Fruit fly (Drosophila melanogaster) whole organism, wandering third instar larva: ENCODE data around the gene Trm1.

Experiments
- Abd-B ChIP-seq: fragments of >200 bp; optimal IDR thresholded peaks from 2 replicates; lab custom pipeline; 2017; ENCODE audit warnings: missing biosample characterization, missing genetic modification characterization
- CG32264 ChIP-seq: fragments of 200-800 bp; sonication (Bioruptor generic); optimal IDR thresholded peaks from 2 replicates; lab custom pipeline; 2016; ENCODE audit warnings: missing biosample characterization, missing genetic modification characterization
- CG9705 ChIP-seq: fragments of 200-800 bp; sonication (Bioruptor generic); optimal IDR thresholded peaks from 2 replicates; lab custom pipeline; 2018; ENCODE audit warnings: missing biosample characterization, mild to moderate bottlenecking, missing genetic modification characterization
- Dfd ChIP-seq: fragments of >200 bp; optimal IDR thresholded peaks from 2 replicates; lab custom pipeline; 2017; ENCODE audit warnings: missing biosample characterization, missing genetic modification characterization
- Dif ChIP-seq: fragments of 200-275, 200-300 bp; sonication (Bioruptor generic); optimal IDR thresholded peaks from 2 replicates; lab custom pipeline; 2018; ENCODE audit warnings: missing biosample characterization, missing genetic modification characterization; ENCODE audit not compliant: partially characterized antibody
- HLH106 ChIP-seq: fragments of 200-800 bp; optimal IDR thresholded peaks from 3 replicates; lab custom pipeline; 2019; ENCODE audit warnings: missing biosample characterization, mild to moderate bottlenecking, missing genetic modification characterization, moderate library complexity
- Hnf4 ChIP-seq: fragments of 200-800 bp; sonication (Bioruptor generic); optimal IDR thresholded peaks from 2 replicates; lab custom pipeline; 2016; ENCODE audit warnings: missing biosample characterization, mild to moderate bottlenecking, missing genetic modification characterization
- Hr78 ChIP-seq: fragments of >200 bp; optimal IDR thresholded peaks from 2 replicates; lab custom pipeline; 2017; ENCODE audit warnings: missing biosample characterization, missing genetic modification characterization
- Hr83 ChIP-seq: fragments of 200-300 bp; sonication (Bioruptor generic); optimal IDR thresholded peaks from 2 replicates; lab custom pipeline; 2016; ENCODE audit warnings: missing biosample characterization, mild to moderate bottlenecking, missing genetic modification characterization, moderate library complexity; ENCODE audit not compliant: poor library complexity, severe bottlenecking
- Jra ChIP-seq: sonication (Bioruptor generic); optimal IDR thresholded peaks from 2 replicates; lab custom pipeline; 2016; ENCODE audit warnings: missing biosample characterization, missing genetic modification characterization
- Myc ChIP-seq: fragments of >200 bp; optimal IDR thresholded peaks from 2 replicates; lab custom pipeline; 2017
- N ChIP-seq: fragments of >200 bp; optimal IDR thresholded peaks from 2 replicates; lab custom pipeline; 2018; ENCODE audit warnings: missing biosample characterization, missing external identifiers, missing genetic modification characterization
- OdsH ChIP-seq: fragments of 200-800 bp; sonication (Bioruptor generic); optimal IDR thresholded peaks from 2 replicates; lab custom pipeline; 2016; ENCODE audit warnings: missing biosample characterization, mild to moderate bottlenecking, missing genetic modification characterization
- Rel ChIP-seq, 2 experiments: fragments of 200-800 bp; sonication (Bioruptor generic) in 1 of 2; optimal IDR thresholded peaks; 2 replicates in 1 of 2; 3 replicates in 1 of 2; lab custom pipeline; 2016 to 2019; ENCODE audit warnings: mild to moderate bottlenecking in 2 of 2, missing biosample characterization in 2 of 2, missing genetic modification characterization in 2 of 2, moderate library complexity in 1 of 2
- Sp1 ChIP-seq: fragments of 200-800 bp; sonication (Bioruptor generic); optimal IDR thresholded peaks from 3 replicates; lab custom pipeline; 2019; ENCODE audit warnings: missing biosample characterization, mild to moderate bottlenecking, missing genetic modification characterization, moderate library complexity
- Vsx2 ChIP-seq: fragments of 200-300, 225-300 bp; sonication (Bioruptor generic); optimal IDR thresholded peaks from 2 replicates; lab custom pipeline; 2018; ENCODE audit warnings: missing biosample characterization, missing genetic modification characterization; ENCODE audit not compliant: partially characterized antibody
- br ChIP-seq: fragments of 200-800 bp; sonication (Bioruptor generic); optimal IDR thresholded peaks from 2 replicates; lab custom pipeline; 2016; ENCODE audit warnings: missing biosample characterization, missing genetic modification characterization
- brk ChIP-seq: fragments of 200-800 bp; sonication (Bioruptor generic); optimal IDR thresholded peaks from 2 replicates; lab custom pipeline; 2016; ENCODE audit warnings: missing biosample characterization, mild to moderate bottlenecking, missing genetic modification characterization
- dl ChIP-seq, 2 experiments: fragments of 175-275, 200-275 bp in 1 of 2; fragments of 200-275 bp in 1 of 2; sonication (Bioruptor generic); optimal IDR thresholded peaks; lab custom pipeline; 2018; ENCODE audit warnings: mild to moderate bottlenecking in 2 of 2, missing biosample characterization in 2 of 2, missing genetic modification characterization in 2 of 2, moderate library complexity in 2 of 2; ENCODE audit not compliant: partially characterized antibody in 2 of 2, insufficient read depth in 1 of 2
- dmrt93B ChIP-seq: fragments of 200-800 bp; sonication (Bioruptor generic); optimal IDR thresholded peaks from 2 replicates; lab custom pipeline; 2018; ENCODE audit warnings: missing biosample characterization, mild to moderate bottlenecking, missing genetic modification characterization
- ey ChIP-seq: fragments of 200-800 bp; sonication (Bioruptor generic); optimal IDR thresholded peaks from 2 replicates; lab custom pipeline; 2016; ENCODE audit warnings: missing biosample characterization, missing genetic modification characterization
- foxo ChIP-seq, 2 experiments: fragments of 200-800 bp; sonication (Bioruptor generic); optimal IDR thresholded peaks; 2 replicates in 1 of 2; 3 replicates in 1 of 2; lab custom pipeline; 2016 to 2017; ENCODE audit warnings: missing biosample characterization in 2 of 2, missing genetic modification characterization in 2 of 2
- fru ChIP-seq: fragments of 200-800 bp; sonication (Bioruptor generic); optimal IDR thresholded peaks from 3 replicates; lab custom pipeline; 2016; ENCODE audit warnings: missing biosample characterization, mild to moderate bottlenecking, missing genetic modification characterization
- h ChIP-seq: fragments of 200-800 bp; sonication (Bioruptor generic); optimal IDR thresholded peaks from 3 replicates; lab custom pipeline; 2016; ENCODE audit warnings: missing biosample characterization, mild to moderate bottlenecking, missing genetic modification characterization
- jim ChIP-seq: fragments of 175-275, 200-325 bp; sonication (Bioruptor generic); optimal IDR thresholded peaks from 2 replicates; lab custom pipeline; 2016; ENCODE audit warnings: missing biosample characterization, mild to moderate bottlenecking, missing genetic modification characterization
- pan ChIP-seq: fragments of >200 bp; optimal IDR thresholded peaks from 2 replicates; lab custom pipeline; 2017
- psq ChIP-seq: fragments of 200-800 bp; sonication (Bioruptor generic); optimal IDR thresholded peaks from 3 replicates; lab custom pipeline; 2017; ENCODE audit warnings: missing biosample characterization, mild to moderate bottlenecking, missing genetic modification characterization, moderate library complexity
- rgr ChIP-seq: fragments of 200-800 bp; sonication (Bioruptor generic); optimal IDR thresholded peaks from 3 replicates; lab custom pipeline; 2016; ENCODE audit warnings: missing biosample characterization, mild to moderate bottlenecking, missing genetic modification characterization
- sage ChIP-seq: fragments of 200-800 bp; sonication (Bioruptor generic); optimal IDR thresholded peaks from 2 replicates; lab custom pipeline; 2016; ENCODE audit warnings: missing biosample characterization, mild to moderate bottlenecking, missing genetic modification characterization
- sv ChIP-seq: fragments of 200-800 bp; sonication (Bioruptor generic); optimal IDR thresholded peaks from 3 replicates; lab custom pipeline; 2016; ENCODE audit warnings: missing biosample characterization, missing genetic modification characterization
- tai ChIP-seq: sonication (Bioruptor generic); optimal IDR thresholded peaks from 2 replicates; lab custom pipeline; 2016; ENCODE audit warnings: missing biosample characterization, missing genetic modification characterization
- usp ChIP-seq: fragments of >200 bp; optimal IDR thresholded peaks from 2 replicates; lab custom pipeline; 2017; ENCODE audit warnings: missing biosample characterization, missing genetic modification characterization
- woc ChIP-seq: sonication (Bioruptor generic); optimal IDR thresholded peaks from 2 replicates; lab custom pipeline; 2016; ENCODE audit warnings: missing biosample characterization, mild to moderate bottlenecking, missing genetic modification characterization

Trm1 gene

DNA sequence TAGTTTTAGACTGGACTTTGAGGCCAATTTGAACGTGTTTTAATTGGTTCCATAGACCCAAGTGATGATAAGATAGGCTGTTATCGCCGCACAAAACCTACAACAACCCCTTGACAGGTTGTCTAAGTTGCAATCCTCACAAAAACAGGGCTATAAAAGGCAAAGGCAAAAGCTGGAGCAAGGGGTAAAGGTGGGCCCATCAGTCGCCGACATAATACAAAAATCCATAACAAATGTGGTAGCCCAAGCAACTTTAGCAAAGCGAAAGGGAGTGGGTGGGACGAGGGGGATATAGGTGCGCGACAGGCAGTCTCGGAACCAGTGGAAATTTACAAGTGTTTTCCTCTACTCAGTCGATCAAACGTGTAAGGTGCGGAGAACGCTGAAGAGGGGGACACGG lies 36.2 kb downstream of the Trm1 start:
- TF ChIP-seq Hr78 (GFP tag; lab: Kevin White, UChicago), result no peak
- TF ChIP-seq Hr83 (GFP tag; lab: Kevin White, UChicago), result no peak
- TF ChIP-seq fru, result no peak
- TF ChIP-seq usp (GFP tag; lab: Kevin White, UChicago), result no peak

DNA sequence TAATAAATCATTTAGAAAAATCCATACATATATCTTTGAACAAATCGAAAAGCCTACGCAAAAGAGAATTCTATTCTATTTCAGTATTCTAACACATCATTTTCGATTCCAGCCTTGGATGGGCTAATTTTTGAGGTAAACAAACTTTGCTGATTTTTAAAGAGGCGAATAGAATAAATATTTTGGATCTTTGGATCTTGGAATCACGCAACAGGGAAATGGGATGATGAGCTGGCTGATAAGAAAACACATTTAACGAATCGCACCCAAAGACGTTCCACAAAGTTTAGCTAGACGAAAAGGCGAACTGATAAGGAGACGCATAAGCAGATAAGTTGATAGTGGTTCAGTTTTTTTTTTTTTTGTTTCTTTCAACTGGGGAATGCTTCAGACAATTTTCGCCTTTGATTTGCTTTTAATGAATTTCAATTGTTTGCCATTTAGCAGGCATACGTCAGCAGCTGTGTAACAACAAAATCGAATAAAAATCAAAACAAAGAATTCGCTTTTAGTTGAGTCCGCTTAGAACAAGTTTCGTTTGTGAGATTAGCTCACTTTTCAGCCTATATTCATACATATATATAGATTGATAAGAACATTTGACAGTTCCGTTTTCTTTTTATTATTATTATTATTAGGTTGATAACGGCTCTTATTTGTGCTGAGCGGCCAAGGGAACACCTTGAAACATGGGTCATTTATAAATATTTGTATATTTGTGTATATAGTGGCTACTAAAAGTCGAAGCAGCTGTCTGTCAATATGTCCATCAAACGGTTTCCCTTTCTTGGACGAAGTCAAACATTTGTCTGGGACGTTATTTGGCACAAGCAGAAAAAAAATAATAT lies 37.6 kb downstream of the Trm1 start:
- TF ChIP-seq Abd-B (GFP tag; lab: Kevin White, UChicago) (no peak), HLH106 (tag; lab: Kevin White, UChicago) (no peak), Myc (lab: Kevin White, UChicago) (no peak), Hnf4 (GFP tag; lab: Kevin White, UChicago) (no peak), Vsx2 (GFP tag; lab: Kevin White, UChicago) (no peak), foxo (GFP tag; optimal IDR thresholded peaks at IDR 0.05; lab: Kevin White, UChicago) (no peak), Sp1 (GFP tag; lab: Kevin White, UChicago) (no peak), Dif (GFP tag; lab: Kevin White, UChicago) (no peak), sv (GFP tag; lab: Kevin White, UChicago) (no peak), h (GFP tag; lab: Kevin White, UChicago) (no peak), woc (GFP tag; lab: Kevin White, UChicago) (no peak), dl (GFP tag; optimal IDR thresholded peaks at IDR 0.05; lab: Kevin White, UChicago; ENCODE audit: insufficient read depth in 1 of 2, partially characterized antibody in 2 of 2) (no peak), jim (GFP tag; lab: Kevin White, UChicago) (no peak), N (GFP tag; lab: Kevin White, UChicago) (no peak), fru (no peak), CG32264 (GFP tag; lab: Kevin White, UChicago) (no peak)

DNA sequence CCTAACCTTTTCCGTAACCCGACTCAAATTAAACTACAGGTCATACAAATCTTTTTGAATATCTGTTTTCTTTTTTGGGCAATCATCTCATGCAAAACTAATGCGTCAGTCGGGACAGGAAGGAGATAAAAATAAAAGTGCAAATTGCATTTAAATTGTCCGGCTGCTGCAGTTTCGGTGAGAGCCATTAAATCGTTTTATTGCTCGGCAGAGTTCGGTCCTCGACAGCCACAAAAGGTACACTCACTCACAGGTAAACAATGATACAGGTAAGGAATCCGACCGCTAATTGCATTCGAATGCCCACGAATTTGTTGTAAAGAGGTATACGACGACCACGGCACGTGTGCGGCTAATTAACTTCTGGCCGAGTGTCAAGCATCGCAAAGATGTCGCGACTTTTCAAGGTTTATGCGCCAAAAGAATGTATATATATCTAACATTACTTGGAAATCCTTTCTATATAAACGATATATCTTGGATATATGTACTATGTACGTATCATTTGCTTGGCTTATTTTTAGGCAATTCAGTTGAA lies 38.7 kb downstream of the Trm1 start:
- TF ChIP-seq Jra (no peak), h (GFP tag; lab: Kevin White, UChicago) (no peak), psq (no peak), brk (no peak), woc (GFP tag; lab: Kevin White, UChicago) (no peak), Rel (GFP tag; optimal IDR thresholded peaks at IDR 0.05; lab: Kevin White, UChicago) (no peak), Rel (tag; optimal IDR thresholded peaks at IDR 0.05; lab: Kevin White, UChicago) (no peak), rgr (GFP tag; lab: Kevin White, UChicago) (no peak), sage (GFP tag; lab: Kevin White, UChicago) (no peak), fru (no peak), usp (GFP tag; lab: Kevin White, UChicago) (no peak), Dfd (GFP tag; lab: Kevin White, UChicago) (no peak)

DNA sequence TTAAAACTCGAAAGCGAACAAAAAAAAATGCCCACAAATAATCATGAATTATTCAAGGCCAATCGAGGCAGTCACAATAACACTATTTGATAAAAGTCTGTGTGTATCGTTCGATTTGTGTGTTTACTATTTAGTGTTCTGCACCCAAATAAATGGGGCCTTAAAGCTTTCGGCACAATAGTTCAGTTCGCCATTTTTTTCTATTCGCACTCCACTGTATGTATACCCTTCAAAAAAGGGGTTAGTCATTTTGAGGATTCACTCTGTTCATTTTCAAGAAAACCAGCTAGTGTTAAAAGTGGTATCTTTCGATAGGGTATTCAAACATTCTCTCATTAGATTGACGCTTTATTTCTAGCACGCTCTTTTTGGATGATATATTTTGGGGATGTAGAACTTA lies 39.8 kb downstream of the Trm1 start:
- TF ChIP-seq Jra (no peak), N (GFP tag; lab: Kevin White, UChicago) (no peak), sv (GFP tag; lab: Kevin White, UChicago) (peak; percentile 30)

DNA sequence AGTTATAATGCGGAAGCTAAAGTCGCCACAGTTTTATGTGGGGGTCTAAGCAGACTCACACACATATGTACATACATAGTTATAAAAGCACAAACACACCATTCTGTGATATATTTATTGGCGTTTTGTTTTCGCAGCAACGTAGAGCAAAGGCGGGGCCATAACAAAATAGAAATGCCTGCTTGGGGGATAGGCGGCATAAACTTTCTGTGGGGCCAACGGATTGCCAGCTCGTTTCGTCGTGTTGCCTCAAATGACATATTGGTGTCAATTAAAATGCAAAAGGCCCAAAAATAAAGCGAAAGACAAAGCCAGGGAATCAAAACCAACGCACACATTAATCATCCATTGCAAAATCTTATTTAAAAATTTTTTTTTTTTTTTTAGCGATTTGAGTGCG lies 41.0 kb downstream of the Trm1 start:
- TF ChIP-seq Dif (GFP tag; lab: Kevin White, UChicago) (no peak), ey (GFP tag; lab: Kevin White, UChicago) (no peak), CG9705 (GFP tag; lab: Kevin White, UChicago) (no peak), woc (GFP tag; lab: Kevin White, UChicago) (no peak), dmrt93B (GFP tag; lab: Kevin White, UChicago) (no peak), psq (no peak), br (GFP tag; lab: Kevin White, UChicago) (no peak), pan (lab: Kevin White, UChicago) (no peak), jim (GFP tag; lab: Kevin White, UChicago) (no peak), tai (GFP tag; lab: Kevin White, UChicago) (no peak), OdsH (GFP tag; lab: Kevin White, UChicago) (no peak), Sp1 (GFP tag; lab: Kevin White, UChicago) (no peak)
